Worm (Caenorhabditis elegans) whole organism, L4/young adult: ENCODE results near the gene R01B10.3.

Source experiments
- dao-5 ChIP-seq: sonication (generic microtip); optimal IDR thresholded peaks from 2 replicates; lab custom pipeline; 2016; ENCODE audit warnings: missing genotype, missing genetic modification characterization, moderate library complexity, missing compliant biosample characterization
- him-1 ChIP-seq: sonication (generic microtip); optimal IDR thresholded peaks from 2 replicates; lab custom pipeline; 2016; ENCODE audit warnings: missing genotype, missing genetic modification reagents, missing genetic modification characterization, missing compliant biosample characterization

ce11 chrV:6053188-6053687 is 8.3 kb upstream of the R01B10.3 start, which contains the start of gene seip-1:
- peak; percentile 56 for TF ChIP-seq him-1 (tag; lab: Kevin White, UChicago)
- no peak for TF ChIP-seq dao-5 (tag; lab: Kevin White, UChicago)
